Worm (Caenorhabditis elegans): ENCODE data around the gene C49F5.7.
"Not testable (repeated sequence)": the region's sequence is repeated elsewhere in the genome, so short reads cannot be mapped to it uniquely, and the experiment has no call there.

DNA sequence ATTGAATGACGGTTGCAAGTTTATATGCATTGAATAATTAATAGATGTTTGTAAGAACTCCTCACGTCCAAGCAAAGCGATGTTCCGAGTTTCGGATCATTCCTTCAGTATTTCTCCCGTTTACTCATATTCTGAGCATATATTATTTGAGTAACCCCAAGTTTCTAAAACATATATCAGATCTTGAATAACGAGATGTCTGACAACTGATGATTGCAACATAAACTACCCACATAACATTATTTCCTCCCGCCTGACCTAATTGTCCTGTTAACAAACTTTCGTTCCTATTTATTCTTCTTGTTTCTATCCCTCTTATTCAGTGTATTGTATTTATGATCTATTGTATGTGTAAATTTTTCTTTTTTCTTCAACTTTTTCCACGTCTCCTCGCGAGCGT lies 33.5 kb upstream of the C49F5.7 start, which contains the start of gene C49F5.13:
- not testable (repeated sequence) for TF ChIP-seq flt-1 (GFP tag; IDR thresholded peaks at IDR 0.05); cog-1 (tag; optimal IDR thresholded peaks at IDR 0.05); T22C8.4 (GFP tag; IDR thresholded peaks at IDR 0.05); ztf-29 (GFP tag; IDR thresholded peaks at IDR 0.05); ztf-23 (GFP tag; IDR thresholded peaks at IDR 0.05); klf-2 (GFP tag; conservative IDR thresholded peaks at IDR 0.05)
